Worm (Caenorhabditis elegans): ENCODE results near the gene C44H9.4.

DNA sequence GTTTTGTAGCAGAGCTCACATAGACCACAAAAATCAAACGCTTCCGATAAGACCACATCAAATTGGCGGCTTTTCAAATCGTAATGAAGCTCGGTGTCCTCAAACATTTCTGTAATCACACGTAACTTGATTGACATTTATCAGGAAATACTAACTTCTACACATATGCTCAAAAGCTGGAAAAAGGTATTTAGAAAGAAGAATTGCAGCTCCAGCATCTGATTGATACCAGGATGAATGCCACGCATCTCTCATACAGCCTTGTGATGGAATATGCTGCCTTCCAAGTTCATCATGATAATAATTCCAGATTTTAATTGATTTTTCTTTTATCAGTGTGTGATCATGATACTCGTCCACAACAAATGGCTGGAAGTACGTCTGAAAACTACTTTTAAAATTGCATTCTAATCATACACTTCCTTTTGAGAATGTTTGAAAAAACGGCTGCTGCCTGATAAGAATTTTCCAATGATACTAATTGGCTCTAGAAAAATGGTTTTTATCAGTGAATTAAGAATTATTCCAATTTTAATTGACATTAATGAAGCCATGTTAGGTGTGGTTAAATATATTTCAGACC lies 38.5 kb upstream of the C44H9.4 start:
- TF ChIP-seq ceh-9 (tag; optimal IDR thresholded peaks at IDR 0.05) (no peak), elt-3 (tag; optimal IDR thresholded peaks at IDR 0.05) (no peak), egl-27 (tag; optimal IDR thresholded peaks at IDR 0.05) (no peak), tbx-2 (tag; optimal IDR thresholded peaks at IDR 0.05) (no peak), ceh-28 (tag; optimal IDR thresholded peaks at IDR 0.05) (no peak), lin-15B (tag; optimal IDR thresholded peaks at IDR 0.05) (no peak), lin-39 (tag; optimal IDR thresholded peaks at IDR 0.05) (no peak)

Data from whole organism, L3 larva.